Worm (Caenorhabditis elegans) whole organism, early embryonic: ENCODE results near the gene C49C8.3.

ENCODE experiments used
- F13C5.2 ChIP-seq: sonication (generic microtip); optimal IDR thresholded peaks from 2 replicates; lab custom pipeline; 2017; ENCODE audit warnings: mild to moderate bottlenecking, missing genetic modification characterization, inconsistent platforms, missing compliant biosample characterization
- ama-1 ChIP-seq: fragments of 150-350 bp; optimal IDR thresholded peaks from 2 replicates; lab custom pipeline; 2014
- hmbx-1 ChIP-seq: sonication (generic microtip); optimal IDR thresholded peaks from 2 replicates; lab custom pipeline; 2016; ENCODE audit warnings: mild to moderate bottlenecking, missing genetic modification characterization, missing compliant biosample characterization
- hmg-4 ChIP-seq: fragments of 200-800 bp; sonication (Bioruptor generic); optimal IDR thresholded peaks from 2 replicates; lab custom pipeline; 2018; ENCODE audit warnings: mild to moderate bottlenecking, missing genetic modification characterization, missing compliant biosample characterization
- sea-1 ChIP-seq: fragments of 200-800 bp; sonication (Bioruptor generic); conservative IDR thresholded peaks from 2 replicates; pipeline ENCODE4 v1.3.6; 2022; ENCODE audit warnings: missing genetic modification characterization, missing compliant biosample characterization
- tbx-11 ChIP-seq: fragments of 200-800 bp; sonication (Bioruptor generic); IDR thresholded peaks from 2 replicates; pipeline ENCODE4 v1.3.6; 2022; ENCODE audit warnings: missing genetic modification characterization, missing compliant biosample characterization

ce11 chrIV:8648502-8648901 is 4.0 kb downstream of the C49C8.3 start, which contains the start of gene cyp-33E1:
- no peak for TF ChIP-seq hmg-4 (GFP tag; lab: Kevin White, UChicago)
- TF ChIP-seq ama-1 (lab: Kevin White, UChicago) = no peak
- no peak for TF ChIP-seq sea-1 (GFP tag; lab: Robert Waterston, UW)
- no peak for TF ChIP-seq F13C5.2 (tag; lab: Kevin White, UChicago)
- no peak for TF ChIP-seq hmbx-1 (tag; lab: Kevin White, UChicago)
- no peak for TF ChIP-seq tbx-11 (GFP tag; lab: Robert Waterston, UW)
